Worm (Caenorhabditis elegans): ENCODE results near the gene mccc-2.

ce11 chrIII:9051119-9051597, 38.0 kb downstream of the mccc-2 start:
- TF ChIP-seq ama-1 (optimal IDR thresholded peaks at IDR 0.05) (no peak), ceh-13 (GFP tag; optimal IDR thresholded peaks at IDR 0.05) (no peak), B0310.2 (tag; optimal IDR thresholded peaks at IDR 0.05) (no peak), ets-7 (tag; optimal IDR thresholded peaks at IDR 0.05) (no peak), tbx-11 (GFP tag; IDR thresholded peaks at IDR 0.05) (no peak), ceh-36 (tag; optimal IDR thresholded peaks at IDR 0.05) (peak; percentile 3), sea-1 (GFP tag; conservative IDR thresholded peaks at IDR 0.05) (peak; percentile 47; the same call in 1 of the 2 replicates)
